Worm (Caenorhabditis elegans): ENCODE results near the gene F54B11.8.

Gene F54B11.8

ce11 chrX:13566436-13566835, 37.3 kb downstream of the F54B11.8 start, which contains the start of gene R01E6.2:
TSS of gene R01E6.2 (minus strand) at chrX:13566536.
- TF ChIP-seq unc-62 (GFP tag; optimal IDR thresholded peaks at IDR 0.05), result no peak

DNA sequence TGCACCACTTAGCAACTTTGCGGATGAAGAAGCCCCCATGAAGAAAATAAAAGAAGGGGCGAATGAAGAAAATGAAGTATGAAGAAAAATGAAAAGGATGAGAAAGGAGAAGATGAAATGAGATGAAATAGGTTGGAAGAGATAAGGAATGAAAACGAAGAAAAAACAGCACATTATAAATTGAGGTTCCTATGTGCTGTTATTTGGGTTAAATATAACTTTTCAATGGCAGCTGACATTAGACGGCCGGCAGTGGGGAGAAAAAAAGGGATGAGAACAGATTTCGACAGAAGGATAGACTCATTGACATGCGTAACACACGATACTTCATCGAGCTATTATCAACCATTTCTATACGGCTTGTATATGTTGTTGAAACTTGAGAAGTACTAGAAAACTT, 41.8 kb downstream of the F54B11.8 start:
- TF ChIP-seq unc-62 (GFP tag; optimal IDR thresholded peaks at IDR 0.05), result no peak

DNA sequence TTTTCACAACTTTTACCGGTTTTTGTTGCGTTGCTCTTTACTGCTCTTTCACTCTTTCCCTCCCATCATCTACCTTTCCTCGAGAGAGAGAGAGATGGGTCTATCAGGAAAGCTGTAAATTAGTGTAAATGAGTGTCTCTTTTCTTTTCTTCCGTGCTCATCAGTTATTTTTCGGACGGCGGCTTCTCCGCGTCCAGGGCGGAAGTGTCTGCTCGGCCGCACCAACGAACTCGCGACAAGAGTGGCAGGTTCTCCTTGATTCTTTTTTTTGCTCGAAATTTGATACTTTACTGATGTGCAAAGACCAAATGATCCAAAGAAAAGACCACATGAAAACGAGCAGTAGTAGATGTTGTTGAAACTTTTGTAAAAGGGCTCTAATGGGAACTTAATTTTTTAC, 45.1 kb downstream of the F54B11.8 start:
- TF ChIP-seq unc-62 (GFP tag; optimal IDR thresholded peaks at IDR 0.05), result no peak

ce11 chrX:13556066-13556465, 47.7 kb downstream of the F54B11.8 start, which contains the start of gene glb-20:
TSS of gene glb-20 (minus strand) at chrX:13556166.
- TF ChIP-seq unc-62 (GFP tag; optimal IDR thresholded peaks at IDR 0.05), result no peak

DNA sequence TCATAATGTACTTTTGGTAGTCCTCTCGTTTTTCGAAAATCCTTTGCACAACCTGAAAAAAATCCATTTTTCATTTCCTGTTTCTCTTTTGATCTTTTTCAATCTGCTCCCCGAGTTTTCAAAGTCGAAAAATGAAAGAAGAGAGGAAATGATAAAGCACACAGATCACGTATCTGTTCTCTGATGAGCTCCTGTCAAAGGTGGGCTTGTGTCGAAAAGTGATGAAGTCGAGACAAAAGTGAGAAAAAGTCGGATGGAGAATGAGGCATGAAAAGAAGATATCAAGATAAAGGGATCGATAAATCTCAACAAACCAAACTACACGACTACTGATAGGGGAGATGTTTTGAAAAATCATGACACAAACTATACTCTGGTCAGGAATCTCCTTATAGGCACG, 48.6 kb downstream of the F54B11.8 start:
- no peak for TF ChIP-seq unc-62 (GFP tag; optimal IDR thresholded peaks at IDR 0.05)
